Fruit fly (Drosophila melanogaster) whole organism, embryonic: ENCODE data around the gene CG18557.
A peak's percentile ranks its signal among the peaks of the same experiment; 100 is the strongest.

ENCODE experiments used
- Ada2b ChIP-seq: fragments of 200-800 bp; sonication (Bioruptor generic); IDR thresholded peaks from 2 replicates; pipeline ENCODE4 v1.3.6; 2022; ENCODE audit warnings: missing biosample characterization, missing genetic modification characterization
- Adf1 ChIP-seq: fragments of 200-800 bp; sonication (Bioruptor generic); IDR thresholded peaks from 2 replicates; pipeline ENCODE4 v1.3.6; 2022; ENCODE audit warnings: missing biosample characterization, missing genetic modification characterization
- CG10274 ChIP-seq: fragments of 200-800 bp; sonication (Bioruptor generic); optimal IDR thresholded peaks from 3 replicates; lab custom pipeline; 2017; ENCODE audit warnings: missing biosample characterization, mild to moderate bottlenecking, missing genetic modification characterization
- CG11247 ChIP-seq: fragments of 200-800 bp; sonication (Bioruptor generic); IDR thresholded peaks from 2 replicates; pipeline ENCODE4 v1.3.6; 2022; ENCODE audit warnings: missing biosample characterization, missing genetic modification characterization
- CG11560 ChIP-seq: fragments of 200-800 bp; sonication (Bioruptor generic); IDR thresholded peaks from 3 replicates; pipeline ENCODE4 v1.3.6; 2022; ENCODE audit warnings: missing biosample characterization, missing genetic modification characterization
- CG14014 ChIP-seq: fragments of 200-800 bp; sonication (Bioruptor generic); IDR thresholded peaks from 2 replicates; pipeline ENCODE4 v1.3.6; 2022; ENCODE audit warnings: missing biosample characterization, missing genetic modification characterization
- CG14050 ChIP-seq: fragments of 200-800 bp; sonication (Bioruptor generic); IDR thresholded peaks from 3 replicates; pipeline ENCODE4 v1.3.6; 2022; ENCODE audit warnings: missing biosample characterization, missing genetic modification characterization
- CG14710 ChIP-seq: fragments of 200-800 bp; sonication (Bioruptor generic); optimal IDR thresholded peaks from 3 replicates; lab custom pipeline; 2019; ENCODE audit warnings: missing biosample characterization, mild to moderate bottlenecking, missing genetic modification characterization, moderate library complexity
- CG1647 ChIP-seq: fragments of 200-800 bp; sonication (Bioruptor generic); optimal IDR thresholded peaks from 3 replicates; lab custom pipeline; 2016; ENCODE audit warnings: missing biosample characterization, missing genetic modification characterization
- CG16779 ChIP-seq: fragments of 200-800 bp; sonication (Bioruptor generic); IDR thresholded peaks from 2 replicates; pipeline ENCODE4 v1.3.6; 2022; ENCODE audit warnings: missing biosample characterization, missing genetic modification characterization
- CG17186 ChIP-seq: fragments of 200-800 bp; sonication (Bioruptor generic); optimal IDR thresholded peaks from 3 replicates; lab custom pipeline; 2017; ENCODE audit warnings: missing biosample characterization, missing genetic modification reagents, missing genetic modification characterization
- CG17385 ChIP-seq: fragments of 200-800 bp; sonication (Bioruptor generic); optimal IDR thresholded peaks from 3 replicates; lab custom pipeline; 2018; ENCODE audit warnings: missing biosample characterization, mild to moderate bottlenecking, missing genetic modification characterization
- CG17829 ChIP-seq: fragments of 200-800 bp; optimal IDR thresholded peaks from 2 replicates; lab custom pipeline; 2019; ENCODE audit warnings: missing biosample characterization, mild to moderate bottlenecking, missing genetic modification characterization, moderate library complexity
- CG18619 ChIP-seq: fragments of 200-800 bp; sonication (Bioruptor generic); optimal IDR thresholded peaks from 3 replicates; lab custom pipeline; 2017; ENCODE audit warnings: missing biosample characterization, mild to moderate bottlenecking, missing genetic modification characterization
- CG2116 ChIP-seq: fragments of 200-800 bp; sonication (Bioruptor generic); optimal IDR thresholded peaks from 3 replicates; lab custom pipeline; 2018; ENCODE audit warnings: missing biosample characterization, mild to moderate bottlenecking, missing genetic modification characterization
- CG32767 ChIP-seq: fragments of 200-800 bp; sonication (Bioruptor generic); IDR thresholded peaks from 2 replicates; pipeline ENCODE4 v1.3.6; 2022; ENCODE audit warnings: missing biosample characterization, missing genetic modification characterization
- CG34376 ChIP-seq: fragments of 200-800 bp; sonication (Bioruptor generic); optimal IDR thresholded peaks from 2 replicates; lab custom pipeline; 2018; ENCODE audit warnings: missing biosample characterization, mild to moderate bottlenecking, missing genetic modification characterization
- CG5953 ChIP-seq: fragments of 200-800 bp; sonication (Bioruptor generic); IDR thresholded peaks from 2 replicates; pipeline ENCODE4 v1.3.6; 2022; ENCODE audit warnings: missing biosample characterization, missing genetic modification characterization
- CG6175 ChIP-seq: fragments of 200-800 bp; sonication (Bioruptor generic); IDR thresholded peaks from 3 replicates; pipeline ENCODE4 v1.3.6; 2022; ENCODE audit warnings: missing biosample characterization, missing genetic modification characterization
- Dbx ChIP-seq: fragments of 200-800 bp; sonication (Bioruptor generic); IDR thresholded peaks from 3 replicates; pipeline ENCODE4 v1.3.6; 2022; ENCODE audit warnings: missing biosample characterization, missing genetic modification characterization
- Elba2 ChIP-seq: fragments of 200-800 bp; sonication (Bioruptor generic); optimal IDR thresholded peaks from 3 replicates; lab custom pipeline; 2016; ENCODE audit warnings: missing biosample characterization, missing genetic modification characterization
- Fer2 ChIP-seq: fragments of 200-800 bp; sonication (Bioruptor generic); optimal IDR thresholded peaks from 2 replicates; lab custom pipeline; 2018; ENCODE audit warnings: missing biosample characterization, mild to moderate bottlenecking, missing genetic modification characterization, moderate library complexity
- HLH3B ChIP-seq: fragments of 200-800 bp; sonication (Bioruptor generic); IDR thresholded peaks from 2 replicates; pipeline ENCODE4 v1.3.6; 2022; ENCODE audit warnings: missing biosample characterization, missing genetic modification characterization
- Myb ChIP-seq: fragments of 200-800 bp; sonication (Bioruptor generic); optimal IDR thresholded peaks from 2 replicates; lab custom pipeline; 2016; ENCODE audit warnings: missing biosample characterization, missing genetic modification characterization
- Rx ChIP-seq: fragments of 200-800 bp; sonication (Bioruptor generic); IDR thresholded peaks from 2 replicates; pipeline ENCODE4 v1.3.6; 2022; ENCODE audit warnings: missing biosample characterization, missing genetic modification characterization
- Six4 ChIP-seq: fragments of 200-800 bp; sonication (Bioruptor generic); optimal IDR thresholded peaks from 2 replicates; lab custom pipeline; 2016; ENCODE audit warnings: missing biosample characterization, missing genetic modification characterization
- ab ChIP-seq: fragments of 200-800 bp; sonication (Bioruptor generic); optimal IDR thresholded peaks from 2 replicates; lab custom pipeline; 2016; ENCODE audit warnings: missing biosample characterization, missing genetic modification characterization
- ase ChIP-seq: fragments of 200-800 bp; sonication (Bioruptor generic); IDR thresholded peaks from 3 replicates; pipeline ENCODE4 v1.3.6; 2022; ENCODE audit warnings: missing biosample characterization, missing genetic modification characterization
- bcd ChIP-seq: fragments of 200-800 bp; sonication (Bioruptor generic); optimal IDR thresholded peaks from 2 replicates; lab custom pipeline; 2017; ENCODE audit warnings: missing biosample characterization, mild to moderate bottlenecking, missing genetic modification characterization
- caup ChIP-seq: fragments of 200-800 bp; sonication (Bioruptor generic); optimal IDR thresholded peaks from 3 replicates; lab custom pipeline; 2017; ENCODE audit warnings: missing biosample characterization, mild to moderate bottlenecking, missing genetic modification characterization, moderate library complexity; ENCODE audit not compliant: severe bottlenecking
- corto ChIP-seq: fragments of 200-800 bp; sonication (Bioruptor generic); optimal IDR thresholded peaks from 2 replicates; lab custom pipeline; 2016; ENCODE audit warnings: missing biosample characterization, mild to moderate bottlenecking, missing genetic modification characterization, moderate library complexity
- dan ChIP-seq: fragments of 200-800 bp; sonication (Bioruptor generic); IDR thresholded peaks from 2 replicates; pipeline ENCODE4 v1.3.6; 2022; ENCODE audit warnings: missing biosample characterization, missing genetic modification characterization
- eyg ChIP-seq: fragments of 200-800 bp; sonication (Bioruptor generic); optimal IDR thresholded peaks from 3 replicates; lab custom pipeline; 2016; ENCODE audit warnings: missing biosample characterization, missing genetic modification characterization
- gcm2 ChIP-seq: fragments of 200-800 bp; sonication (Bioruptor generic); optimal IDR thresholded peaks from 2 replicates; lab custom pipeline; 2016; ENCODE audit warnings: missing biosample characterization, missing genetic modification characterization
- insv ChIP-seq, 2 experiments: fragments of 200-800 bp; sonication (Bioruptor generic); optimal IDR thresholded peaks; 3 replicates each; lab custom pipeline; 2016 to 2018; ENCODE audit warnings: missing biosample characterization in 2 of 2, missing genetic modification characterization in 2 of 2
- klu ChIP-seq: fragments of 200-800 bp; sonication (Bioruptor generic); IDR thresholded peaks from 2 replicates; pipeline ENCODE4 v1.3.6; 2022; ENCODE audit warnings: missing biosample characterization, missing genetic modification characterization
- maf-S ChIP-seq: fragments of 200-800 bp; sonication (Bioruptor generic); optimal IDR thresholded peaks from 2 replicates; lab custom pipeline; 2016; ENCODE audit warnings: missing biosample characterization, missing genetic modification characterization
- nerfin-1 ChIP-seq: fragments of 200-800 bp; sonication (Bioruptor generic); optimal IDR thresholded peaks from 3 replicates; lab custom pipeline; 2019; ENCODE audit warnings: missing biosample characterization, mild to moderate bottlenecking, missing genetic modification characterization, moderate library complexity
- otp ChIP-seq: fragments of 200-800 bp; sonication (Bioruptor generic); IDR thresholded peaks from 3 replicates; pipeline ENCODE4, ENCODE4 v1.3.6; 2022; ENCODE audit warnings: missing biosample characterization, missing genetic modification characterization
- pan ChIP-seq, 4 experiments: fragments of >200 bp in 3 of 4; fragments of 200-800 bp in 1 of 4; sonication (Bioruptor generic) in 1 of 4; optimal IDR thresholded peaks in 3 of 4; IDR thresholded peaks in 1 of 4; 2 replicates each; pipeline versions ENCODE4 v1.3.6 to Lab custom; 2017 to 2022; ENCODE audit warnings: missing biosample characterization in 2 of 4, missing genetic modification characterization in 2 of 4, mixed read lengths in 1 of 4
- run ChIP-seq: fragments of 200-800 bp; sonication (Bioruptor generic); optimal IDR thresholded peaks from 3 replicates; lab custom pipeline; 2018; ENCODE audit warnings: missing biosample characterization, mild to moderate bottlenecking, missing genetic modification characterization
- sc ChIP-seq, 3 experiments: fragments of >200 bp in 2 of 3; fragments of 200-800 bp in 1 of 3; sonication (Bioruptor generic) in 1 of 3; optimal IDR thresholded peaks; 2 replicates in 2 of 3; 3 replicates in 1 of 3; lab custom pipeline; 2017; ENCODE audit warnings: mild to moderate bottlenecking in 1 of 3, missing biosample characterization in 1 of 3, missing genetic modification characterization in 1 of 3, missing genetic modification reagents in 1 of 3
- ssp ChIP-seq: fragments of 200-800 bp; sonication (Bioruptor generic); IDR thresholded peaks from 2 replicates; pipeline ENCODE4 v1.3.6; 2022; ENCODE audit warnings: missing biosample characterization, missing genetic modification characterization
- stwl ChIP-seq: fragments of 200-800 bp; sonication (Bioruptor generic); optimal IDR thresholded peaks from 3 replicates; lab custom pipeline; 2018; ENCODE audit warnings: missing biosample characterization, mild to moderate bottlenecking, missing genetic modification characterization, moderate library complexity
- tup ChIP-seq: fragments of 200-800 bp; sonication (Bioruptor generic); optimal IDR thresholded peaks from 2 replicates; lab custom pipeline; 2016; ENCODE audit warnings: missing biosample characterization, mild to moderate bottlenecking, missing genetic modification characterization, moderate library complexity
- vvl ChIP-seq: fragments of 200-800 bp; sonication (Bioruptor generic); IDR thresholded peaks from 2 replicates; pipeline ENCODE4 v1.3.6; 2022; ENCODE audit warnings: missing biosample characterization, missing genetic modification characterization
- wdn ChIP-seq: fragments of 200-800 bp; sonication (Bioruptor generic); IDR thresholded peaks from 2 replicates; pipeline ENCODE4 v1.3.6; 2022; ENCODE audit warnings: missing biosample characterization, missing genetic modification characterization
- wor ChIP-seq: fragments of 200-800 bp; sonication (Bioruptor generic); IDR thresholded peaks from 2 replicates; pipeline ENCODE4 v1.3.6; 2022; ENCODE audit warnings: missing biosample characterization, missing genetic modification characterization
- zen ChIP-seq: fragments of 200-800 bp; sonication (Bioruptor generic); optimal IDR thresholded peaks from 3 replicates; lab custom pipeline; 2018; ENCODE audit warnings: missing biosample characterization, mild to moderate bottlenecking, missing genetic modification characterization, moderate library complexity
- zf30C ChIP-seq: fragments of 200-800 bp; sonication (Bioruptor generic); optimal IDR thresholded peaks from 3 replicates; lab custom pipeline; 2018; ENCODE audit warnings: missing biosample characterization, mild to moderate bottlenecking, missing genetic modification characterization

The CG18557 gene

DNA sequence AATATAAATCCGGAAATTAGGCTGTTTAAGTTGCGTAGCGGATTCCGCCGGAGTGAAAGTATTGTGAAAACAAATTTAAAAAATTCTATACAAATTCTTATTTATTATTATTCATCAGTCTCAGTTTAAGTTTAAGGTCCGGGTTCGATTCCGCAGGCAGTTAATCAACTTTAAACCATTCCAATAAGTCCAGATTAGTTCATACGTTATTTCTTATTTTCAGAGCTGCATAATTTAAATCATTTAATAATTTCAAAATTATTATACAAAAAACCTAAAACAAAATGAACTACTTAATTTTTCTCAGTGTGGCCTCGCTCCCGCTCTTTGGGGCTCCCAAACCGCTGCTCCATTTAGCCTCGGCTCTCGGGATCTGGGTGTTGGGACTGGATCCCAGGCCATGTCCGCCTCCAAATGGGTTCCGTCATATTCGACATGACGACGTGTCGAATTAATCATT lies 15.2 kb downstream of the CG18557 start (continued):
- TF ChIP-seq CG11247 (GFP tag; lab: Robert Waterston, UW) (peak; percentile 56), caup (GFP tag; lab: Kevin White, UChicago) (peak; percentile 88), Dbx (GFP tag; lab: Robert Waterston, UW) (no peak; the same call in none of the 3 replicates), Fer2 (peak; percentile 63), run (tag; lab: Kevin White, UChicago) (peak; percentile 78), CG10274 (GFP tag; lab: Kevin White, UChicago) (peak; percentile 62), ssp (GFP tag; lab: Robert Waterston, UW) (peak; percentile 65), wor (GFP tag; lab: Robert Waterston, UW) (peak; percentile 79), maf-S (GFP tag; lab: Kevin White, UChicago) (peak; percentile 41), nerfin-1 (peak; percentile 87), Myb (peak; percentile 6), pan (optimal IDR thresholded peaks at IDR 0.05; lab: Kevin White, UChicago) (no peak), pan (GFP tag; optimal IDR thresholded peaks at IDR 0.05 in 1 of 2, IDR thresholded peaks at IDR 0.05 in 1 of 2) (peak in 1 of 2 experiments; percentile 62), insv (GFP tag; optimal IDR thresholded peaks at IDR 0.05; lab: Kevin White, UChicago) (peak in 1 of 2 experiments; percentile 59), CG14014 (GFP tag; lab: Robert Waterston, UW) (peak; percentile 61), CG6175 (no peak), zen (tag; lab: Kevin White, UChicago) (peak; percentile 65), dan (no peak), CG11560 (tag; lab: Robert Waterston, UW) (no peak), CG5953 (GFP tag; lab: Robert Waterston, UW) (no peak), ab (peak; percentile 36), eyg (GFP tag; lab: Kevin White, UChicago) (no peak), stwl (no peak), Rx (GFP tag; lab: Robert Waterston, UW) (0 out of 2 replicates have a peak, but pooled peaks have one; percentile 28), Six4 (GFP tag; lab: Kevin White, UChicago) (peak; percentile 86), zf30C (peak; percentile 80), tup (peak; percentile 62), Ada2b (GFP tag; lab: Robert Waterston, UW) (peak; percentile 64), CG34376 (GFP tag; lab: Kevin White, UChicago) (peak; percentile 29), otp (GFP tag; lab: Robert Waterston, UW) (peak; percentile 74; the same call in 1 of the 3 replicates), CG14050 (GFP tag; lab: Robert Waterston, UW) (peak; percentile 57; the same call in 2 of the 3 replicates), sc (optimal IDR thresholded peaks at IDR 0.05; lab: Kevin White, UChicago) (no peak), sc (GFP tag; optimal IDR thresholded peaks at IDR 0.05; lab: Kevin White, UChicago) (peak; percentile 87), CG17829 (tag; lab: Kevin White, UChicago) (peak; percentile 93), CG16779 (GFP tag; lab: Robert Waterston, UW) (no peak), CG1647 (GFP tag; lab: Kevin White, UChicago) (peak; percentile 46), vvl (GFP tag; lab: Robert Waterston, UW) (peak; percentile 37; the same call in 1 of the 2 replicates), Adf1 (peak; percentile 30; the same call in 1 of the 2 replicates), CG2116 (peak; percentile 62), bcd (GFP tag; lab: Kevin White, UChicago) (peak; percentile 90), HLH3B (GFP tag; lab: Robert Waterston, UW) (peak; percentile 74), CG14710 (tag; lab: Kevin White, UChicago) (peak; percentile 94), CG18619 (GFP tag; lab: Kevin White, UChicago) (peak; percentile 89), Elba2 (GFP tag; lab: Kevin White, UChicago) (no peak), corto (GFP tag; lab: Kevin White, UChicago) (peak; percentile 68), CG32767 (GFP tag; lab: Robert Waterston, UW) (peak; percentile 76; the same call in 1 of the 2 replicates), gcm2 (GFP tag; lab: Kevin White, UChicago) (peak; percentile 72), klu (peak; percentile 75; the same call in 1 of the 2 replicates), ase (GFP tag; lab: Robert Waterston, UW) (peak; percentile 64; the same call in 1 of the 3 replicates), wdn (no peak), CG17385 (GFP tag; lab: Kevin White, UChicago) (peak; percentile 88), CG17186 (GFP tag; lab: Kevin White, UChicago) (peak; percentile 25)
